Worm (Caenorhabditis elegans) whole organism, young adult: ENCODE data around the gene srj-37.

ENCODE experiments used
- B0261.1 ChIP-seq: sonication (generic microtip); optimal IDR thresholded peaks from 2 replicates; lab custom pipeline; 2016; ENCODE audit warnings: mild to moderate bottlenecking, missing genetic modification characterization, moderate library complexity, missing compliant biosample characterization
- C06A6.2 ChIP-seq: fragments of 200-800 bp; sonication (Bioruptor generic); conservative IDR thresholded peaks from 2 replicates; pipeline ENCODE4 v1.3.6; 2022; ENCODE audit warnings: missing genetic modification characterization, missing compliant biosample characterization
- F23B12.7 ChIP-seq: sonication (generic microtip); optimal IDR thresholded peaks from 2 replicates; lab custom pipeline; 2017; ENCODE audit warnings: missing genetic modification characterization, mild to moderate bottlenecking, missing compliant biosample characterization, antibody characterized with exemption, moderate library complexity; ENCODE audit not compliant: insufficient read depth
- F33H1.4 ChIP-seq: fragments of 200-800 bp; sonication (Bioruptor generic); IDR thresholded peaks from 2 replicates; pipeline ENCODE4 v1.3.6; 2022; ENCODE audit warnings: missing genetic modification reagents, missing genetic modification characterization, missing compliant biosample characterization
- F39B2.1 ChIP-seq: fragments of 200-800 bp; sonication (Bioruptor generic); IDR thresholded peaks from 2 replicates; pipeline ENCODE4 v1.3.6; 2022; ENCODE audit warnings: missing genetic modification reagents, missing genetic modification characterization, missing compliant biosample characterization
- F52B5.7 ChIP-seq: sonication (generic microtip); optimal IDR thresholded peaks from 2 replicates; lab custom pipeline; 2016; ENCODE audit warnings: mild to moderate bottlenecking, missing genetic modification characterization, missing compliant biosample characterization
- F57A8.1 ChIP-seq: fragments of 200-800 bp; sonication (Bioruptor generic); optimal IDR thresholded peaks from 2 replicates; lab custom pipeline; 2018; ENCODE audit warnings: mild to moderate bottlenecking, missing genetic modification characterization, moderate library complexity, missing compliant biosample characterization
- F57C9.4 ChIP-seq: sonication (generic microtip); optimal IDR thresholded peaks from 2 replicates; lab custom pipeline; 2017; ENCODE audit warnings: mild to moderate bottlenecking, missing genetic modification characterization, missing compliant biosample characterization
- K11D2.4 ChIP-seq: fragments of 200-800 bp; sonication (Bioruptor generic); IDR thresholded peaks from 2 replicates; pipeline ENCODE4 v1.3.6; 2022; ENCODE audit warnings: missing genetic modification reagents, missing genetic modification characterization, missing compliant biosample characterization
- T26A5.8 ChIP-seq: sonication (generic microtip); optimal IDR thresholded peaks from 2 replicates; lab custom pipeline; 2016; ENCODE audit warnings: missing genetic modification characterization, missing compliant biosample characterization
- Y53G8AR.9 ChIP-seq: fragments of 200-800 bp; sonication (Bioruptor generic); conservative IDR thresholded peaks from 2 replicates; pipeline ENCODE4 v1.3.6; 2022; ENCODE audit warnings: missing genetic modification reagents, missing genetic modification characterization, missing compliant biosample characterization
- ZK185.1 ChIP-seq: sonication (generic microtip); optimal IDR thresholded peaks from 2 replicates; lab custom pipeline; 2016; ENCODE audit warnings: mild to moderate bottlenecking, missing genetic modification characterization, missing compliant biosample characterization; ENCODE audit not compliant: poor library complexity, severe bottlenecking
- athp-1 ChIP-seq: sonication (generic microtip); optimal IDR thresholded peaks from 2 replicates; lab custom pipeline; 2017; ENCODE audit warnings: mild to moderate bottlenecking, missing genetic modification characterization, missing compliant biosample characterization
- attf-5 ChIP-seq: fragments of 200-800 bp; sonication (Bioruptor generic); optimal IDR thresholded peaks from 2 replicates; lab custom pipeline; 2018; ENCODE audit warnings: mild to moderate bottlenecking, missing genetic modification characterization, missing compliant biosample characterization
- attf-6 ChIP-seq: fragments of 200-800 bp; sonication (Bioruptor generic); IDR thresholded peaks from 2 replicates; pipeline ENCODE4 v1.3.6; 2022; ENCODE audit warnings: missing genetic modification reagents, missing genetic modification characterization, missing compliant biosample characterization
- ceh-27 ChIP-seq: fragments of 200-800 bp; sonication (Bioruptor generic); optimal IDR thresholded peaks from 2 replicates; lab custom pipeline; 2018; ENCODE audit warnings: mild to moderate bottlenecking, missing genetic modification characterization, moderate library complexity, missing compliant biosample characterization
- ceh-40 ChIP-seq: fragments of 200-800 bp; sonication (Bioruptor generic); IDR thresholded peaks from 2 replicates; pipeline ENCODE4 v1.3.6; 2022; ENCODE audit warnings: missing genetic modification characterization, missing compliant biosample characterization
- ceh-91 ChIP-seq: fragments of 200-800 bp; sonication (Bioruptor generic); IDR thresholded peaks from 2 replicates; pipeline ENCODE4 v1.3.6; 2022; ENCODE audit warnings: missing genetic modification reagents, missing genetic modification characterization, missing compliant biosample characterization
- chd-7 ChIP-seq: sonication (generic microtip); optimal IDR thresholded peaks from 2 replicates; lab custom pipeline; 2016; ENCODE audit warnings: mild to moderate bottlenecking, missing genetic modification characterization, moderate library complexity, missing compliant biosample characterization
- die-1 ChIP-seq: sonication (generic microtip); optimal IDR thresholded peaks from 2 replicates; lab custom pipeline; 2016; ENCODE audit warnings: missing genotype, mild to moderate bottlenecking, missing genetic modification characterization, missing compliant biosample characterization
- egl-18 ChIP-seq: fragments of 200-800 bp; sonication (Bioruptor generic); IDR thresholded peaks from 2 replicates; pipeline ENCODE4 v1.3.6; 2022; ENCODE audit warnings: missing genetic modification reagents, missing genetic modification characterization, missing compliant biosample characterization
- egl-44 ChIP-seq: fragments of 200-800 bp; sonication (Bioruptor generic); IDR thresholded peaks from 2 replicates; pipeline ENCODE4 v1.3.6; 2022; ENCODE audit warnings: missing genetic modification reagents, missing genetic modification characterization, missing compliant biosample characterization
- egrh-3 ChIP-seq: fragments of 200-800 bp; sonication (Bioruptor generic); IDR thresholded peaks from 2 replicates; pipeline ENCODE4 v1.3.6; 2022; ENCODE audit warnings: missing genetic modification reagents, missing genetic modification characterization, missing compliant biosample characterization
- him-1 ChIP-seq: sonication (generic microtip); optimal IDR thresholded peaks from 2 replicates; lab custom pipeline; 2016; ENCODE audit warnings: missing genotype, missing genetic modification reagents, missing genetic modification characterization, missing compliant biosample characterization
- hmg-1.2 ChIP-seq: fragments of 200-800 bp; sonication (Bioruptor generic); IDR thresholded peaks from 2 replicates; pipeline ENCODE4 v1.3.6; 2022; ENCODE audit warnings: missing genetic modification reagents, missing genetic modification characterization, missing compliant biosample characterization
- lin-40 ChIP-seq: sonication (generic microtip); optimal IDR thresholded peaks from 2 replicates; lab custom pipeline; 2016; ENCODE audit warnings: missing genetic modification characterization, mild to moderate bottlenecking, missing compliant biosample characterization, missing genotype, missing genetic modification reagents
- lir-1 ChIP-seq: fragments of 200-800 bp; sonication (Bioruptor generic); conservative IDR thresholded peaks from 2 replicates; pipeline ENCODE4 v1.3.6; 2022; ENCODE audit warnings: missing genetic modification reagents, missing genetic modification characterization, missing compliant biosample characterization
- madf-3 ChIP-seq: fragments of 200-800 bp; sonication (Bioruptor generic); IDR thresholded peaks from 2 replicates; pipeline ENCODE4 v1.3.6; 2022; ENCODE audit warnings: missing genetic modification reagents, missing genetic modification characterization, missing compliant biosample characterization
- madf-6 ChIP-seq: fragments of 200-800 bp; sonication (Bioruptor generic); IDR thresholded peaks from 2 replicates; pipeline ENCODE4 v1.3.6; 2022; ENCODE audit warnings: missing genetic modification reagents, missing genetic modification characterization, missing compliant biosample characterization
- mel-28 ChIP-seq: sonication (generic microtip); optimal IDR thresholded peaks from 2 replicates; lab custom pipeline; 2016; ENCODE audit warnings: borderline replicate concordance, mild to moderate bottlenecking, missing genetic modification characterization, missing compliant biosample characterization
- mes-4 ChIP-seq: sonication (generic microtip); optimal IDR thresholded peaks from 2 replicates; lab custom pipeline; 2016; ENCODE audit warnings: missing genotype, missing genetic modification characterization, missing compliant biosample characterization
- nfya-1 ChIP-seq: sonication (generic microtip); optimal IDR thresholded peaks from 2 replicates; lab custom pipeline; 2017; ENCODE audit warnings: antibody characterized with exemption, missing compliant biosample characterization, missing genetic modification characterization, borderline replicate concordance; ENCODE audit not compliant: insufficient read depth
- nfyb-1 ChIP-seq: fragments of 200-800 bp; sonication (Bioruptor generic); IDR thresholded peaks from 2 replicates; pipeline ENCODE4 v1.3.6; 2022; ENCODE audit warnings: missing genetic modification reagents, missing genetic modification characterization, missing compliant biosample characterization
- nhr-120 ChIP-seq: fragments of 200-800 bp; sonication (Bioruptor generic); IDR thresholded peaks from 2 replicates; pipeline ENCODE4 v1.3.6; 2022; ENCODE audit warnings: missing genetic modification characterization, missing compliant biosample characterization
- nhr-27 ChIP-seq: fragments of 200-800 bp; sonication (Bioruptor generic); optimal IDR thresholded peaks from 2 replicates; lab custom pipeline; 2018; ENCODE audit warnings: mild to moderate bottlenecking, missing genetic modification characterization, moderate library complexity, missing compliant biosample characterization
- pbrm-1 ChIP-seq: fragments of 200-800 bp; sonication (Bioruptor generic); IDR thresholded peaks from 2 replicates; pipeline ENCODE4 v1.3.6; 2022; ENCODE audit warnings: missing genetic modification reagents, missing genetic modification characterization, missing compliant biosample characterization
- rec-8 ChIP-seq, 2 experiments: sonication (generic microtip); optimal IDR thresholded peaks; 2 replicates each; lab custom pipeline; 2016; ENCODE audit warnings: mild to moderate bottlenecking in 2 of 2, missing genetic modification characterization in 2 of 2, missing genetic modification reagents in 2 of 2, missing genotype in 2 of 2, missing biosample characterization in 1 of 2, missing compliant biosample characterization in 1 of 2, moderate library complexity in 1 of 2
- snpc-1.1 ChIP-seq: sonication (generic microtip); optimal IDR thresholded peaks from 2 replicates; lab custom pipeline; 2017; ENCODE audit warnings: missing genetic modification characterization, mild to moderate bottlenecking, missing compliant biosample characterization, antibody characterized with exemption, moderate library complexity, missing genotype, missing genetic modification reagents; ENCODE audit not compliant: insufficient read depth
- snpc-3.4 ChIP-seq: sonication (generic microtip); optimal IDR thresholded peaks from 2 replicates; lab custom pipeline; 2017; ENCODE audit warnings: missing genetic modification characterization, mild to moderate bottlenecking, missing compliant biosample characterization, antibody characterized with exemption, moderate library complexity, missing genotype, missing genetic modification reagents
- tbp1 ChIP-seq: fragments of 200-800 bp; sonication (Bioruptor generic); optimal IDR thresholded peaks from 2 replicates; lab custom pipeline; 2018; ENCODE audit warnings: mild to moderate bottlenecking, missing genetic modification characterization, missing compliant biosample characterization
- tlf-1 ChIP-seq: fragments of 200-800 bp; sonication (Bioruptor generic); optimal IDR thresholded peaks from 2 replicates; lab custom pipeline; 2018; ENCODE audit warnings: mild to moderate bottlenecking, missing genetic modification characterization, missing compliant biosample characterization
- ztf-3 ChIP-seq: fragments of 200-800 bp; sonication (Bioruptor generic); optimal IDR thresholded peaks from 2 replicates; lab custom pipeline; 2018; ENCODE audit warnings: mild to moderate bottlenecking, missing genetic modification characterization, missing compliant biosample characterization

srj-37 gene

DNA sequence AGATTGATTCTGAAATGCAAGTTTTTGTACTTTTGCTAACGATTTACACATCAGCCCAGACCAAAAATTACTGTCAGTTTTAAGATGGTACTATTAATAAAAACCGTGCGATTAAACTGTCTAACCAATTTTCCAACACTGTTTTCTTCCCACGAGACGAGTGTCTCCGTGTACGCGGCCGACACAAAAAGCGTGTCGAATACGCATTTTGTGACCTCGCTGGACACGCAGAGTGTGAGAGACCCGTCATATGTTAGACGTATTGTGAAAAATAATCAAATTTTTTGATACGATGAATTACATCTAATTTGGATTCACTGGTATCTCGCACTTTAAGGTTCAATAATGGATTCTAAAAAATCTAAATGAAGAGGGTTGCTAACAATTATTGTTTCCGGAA is 2.8 kb upstream of the srj-37 start (continued):
- TF ChIP-seq snpc-1.1 (tag; lab: Kevin White, UChicago) = peak; percentile 18

DNA sequence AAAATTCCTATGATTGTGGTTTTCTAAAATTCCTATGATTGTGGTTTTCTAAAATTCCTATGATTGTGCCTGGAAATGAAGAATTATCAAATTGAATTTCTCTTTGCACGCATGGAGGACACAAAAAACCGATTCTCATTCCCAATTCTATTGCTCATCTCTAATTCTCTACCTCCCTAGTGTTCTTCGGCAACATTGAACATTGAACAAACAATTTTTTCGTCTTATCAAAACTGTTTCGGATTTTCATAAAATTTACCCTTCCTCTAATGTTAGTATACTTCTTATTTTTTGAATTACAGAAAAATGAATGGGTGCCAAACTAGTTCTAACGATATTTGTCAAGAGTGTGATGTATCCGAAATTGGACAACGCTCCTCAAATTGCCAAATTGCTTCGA is 2.1 kb upstream of the srj-37 start, which contains the start of gene pals-31:
Gene pals-31, plus strand, starts transcription at position 301 of the 400 bp plus-strand sequence.
- no peak for TF ChIP-seq F57A8.1 (GFP tag; lab: Kevin White, UChicago)
- no peak for TF ChIP-seq rec-8 (tag; optimal IDR thresholded peaks at IDR 0.05; lab: Kevin White, UChicago)
- no peak for TF ChIP-seq madf-6 (GFP tag; lab: Robert Waterston, UW)
- no peak for TF ChIP-seq F39B2.1
- no peak for TF ChIP-seq ZK185.1
- TF ChIP-seq egl-44 (GFP tag; lab: Robert Waterston, UW) = no peak
- TF ChIP-seq mes-4 = no peak
- TF ChIP-seq him-1 (tag; lab: Kevin White, UChicago) = no peak
- no peak for TF ChIP-seq F23B12.7 (tag; lab: Kevin White, UChicago)
- no peak for TF ChIP-seq F57C9.4 (tag; lab: Kevin White, UChicago)

DNA sequence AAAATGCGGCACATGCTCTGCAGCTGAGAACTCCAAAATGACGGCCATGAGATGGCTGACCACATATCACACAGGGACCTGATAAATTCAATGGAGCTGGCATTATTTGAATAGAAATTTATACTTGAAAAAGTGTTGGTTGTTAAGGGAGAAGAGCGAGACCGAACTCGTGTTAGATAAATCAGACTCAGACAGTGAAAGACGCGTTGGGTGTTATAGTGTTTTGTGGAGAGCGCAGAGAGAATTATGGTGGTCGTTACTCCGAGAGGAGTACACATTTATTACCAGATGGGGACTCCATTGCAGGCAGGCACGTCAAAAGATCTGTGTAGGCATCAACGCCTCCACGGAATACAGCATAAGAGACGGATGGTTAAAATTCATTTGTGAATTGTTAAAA is 4.3 kb downstream of the srj-37 start, which contains the start of gene nhr-190:
Gene nhr-190, minus strand, starts transcription at position 175 of the 400 bp plus-strand sequence.
- TF ChIP-seq attf-5 (GFP tag; lab: Kevin White, UChicago) = peak; percentile 16
- TF ChIP-seq ceh-27 = no peak
- peak; percentile 66; the same call in 1 of the 2 replicates for TF ChIP-seq hmg-1.2 (GFP tag; lab: Robert Waterston, UW)
- no peak for TF ChIP-seq madf-3 (GFP tag; lab: Robert Waterston, UW)
- no peak for TF ChIP-seq snpc-3.4 (tag; lab: Kevin White, UChicago)
- TF ChIP-seq, all 124 proteins: peak for 2

DNA sequence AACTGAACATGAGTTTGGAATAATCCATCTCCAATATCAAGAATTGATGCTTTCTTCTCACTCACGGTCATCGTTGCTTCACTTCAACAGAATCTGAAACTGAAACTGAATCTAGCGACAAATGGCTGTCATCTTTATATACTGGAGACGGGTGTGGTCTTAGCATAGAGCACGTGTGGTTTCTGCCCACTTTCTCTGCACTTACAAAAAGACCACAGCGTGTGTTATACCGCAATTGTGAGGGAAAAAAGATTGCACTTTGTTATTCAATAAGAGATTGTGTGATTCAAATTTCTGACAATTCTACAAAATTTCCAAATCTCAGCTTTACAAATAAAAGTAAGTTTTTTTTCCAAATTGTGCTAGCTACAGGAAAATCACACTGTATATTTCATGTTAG is 7.7 kb downstream of the srj-37 start, which contains the start of gene F48G7.12:
Gene F48G7.12, minus strand, starts transcription at position 101 of the 400 bp plus-strand sequence.
- TF ChIP-seq tlf-1 (GFP tag; lab: Kevin White, UChicago) = no peak
- no peak for TF ChIP-seq athp-1
- no peak for TF ChIP-seq Y53G8AR.9
- TF ChIP-seq tbp1 (GFP tag; lab: Kevin White, UChicago) = no peak
- no peak for TF ChIP-seq F33H1.4 (GFP tag; lab: Robert Waterston, UW)
- TF ChIP-seq attf-6 (GFP tag; lab: Robert Waterston, UW) = no peak
- no peak for TF ChIP-seq F57A8.1 (GFP tag; lab: Kevin White, UChicago)
- TF ChIP-seq egl-44 (GFP tag; lab: Robert Waterston, UW) = no peak
- TF ChIP-seq K11D2.4 (GFP tag; lab: Robert Waterston, UW) = no peak
- TF ChIP-seq ztf-3 (GFP tag; lab: Kevin White, UChicago) = no peak
- no peak for TF ChIP-seq egrh-3 (GFP tag; lab: Robert Waterston, UW)
- TF ChIP-seq rec-8 (tag; optimal IDR thresholded peaks at IDR 0.05; lab: Kevin White, UChicago) = no peak
- no peak for TF ChIP-seq lin-40 (tag; lab: Kevin White, UChicago)
- TF ChIP-seq egl-18 (GFP tag; lab: Robert Waterston, UW) = no peak
- no peak for TF ChIP-seq die-1
- no peak for TF ChIP-seq nhr-120
- no peak for TF ChIP-seq pbrm-1 (GFP tag; lab: Robert Waterston, UW)
- TF ChIP-seq, all 124 proteins: peak for 0

DNA sequence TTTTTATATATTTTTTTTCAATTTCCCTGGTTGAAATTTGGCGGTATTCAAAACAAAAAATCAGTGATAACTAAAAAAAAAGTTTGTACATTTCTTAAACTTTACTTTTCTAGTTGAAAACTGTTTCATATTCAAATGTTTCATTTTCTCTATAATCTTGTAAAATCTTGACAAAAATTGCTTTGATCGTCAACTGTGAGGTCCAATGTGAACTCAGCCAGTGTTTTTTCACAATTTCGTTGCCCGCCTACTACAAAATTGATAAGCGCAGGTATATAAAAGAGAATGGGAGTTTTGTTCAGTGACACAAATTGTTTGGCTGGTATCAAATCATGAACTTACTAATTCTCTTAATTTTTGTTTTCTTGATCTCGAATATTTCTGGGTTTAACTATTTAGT is 8.5 kb downstream of the srj-37 start, which contains the start of gene ugt-42:
Gene ugt-42, plus strand, starts transcription at position 301 of the 400 bp plus-strand sequence.
- no peak for TF ChIP-seq B0261.1
- no peak for TF ChIP-seq nfya-1 (tag; lab: Kevin White, UChicago)
- no peak for TF ChIP-seq egl-18 (GFP tag; lab: Robert Waterston, UW)
- no peak for TF ChIP-seq mel-28 (tag; lab: Kevin White, UChicago)
- no peak for TF ChIP-seq nhr-27 (tag; lab: Kevin White, UChicago)
- no peak for TF ChIP-seq ceh-91 (GFP tag; lab: Robert Waterston, UW)
- no peak for TF ChIP-seq T26A5.8 (tag; lab: Kevin White, UChicago)
- TF ChIP-seq C06A6.2 = no peak
- no peak for TF ChIP-seq ceh-40 (GFP tag; lab: Robert Waterston, UW)
- no peak for TF ChIP-seq hmg-1.2 (GFP tag; lab: Robert Waterston, UW)
- no peak for TF ChIP-seq lir-1
- no peak for TF ChIP-seq F52B5.7 (tag; lab: Kevin White, UChicago)
- TF ChIP-seq attf-6 (GFP tag; lab: Robert Waterston, UW) = no peak
- no peak for TF ChIP-seq chd-7
- no peak for TF ChIP-seq nfyb-1 (GFP tag; lab: Robert Waterston, UW)
